Fruit fly (Drosophila melanogaster): ENCODE data around the gene CG43445.

The CG43445 gene

DNA sequence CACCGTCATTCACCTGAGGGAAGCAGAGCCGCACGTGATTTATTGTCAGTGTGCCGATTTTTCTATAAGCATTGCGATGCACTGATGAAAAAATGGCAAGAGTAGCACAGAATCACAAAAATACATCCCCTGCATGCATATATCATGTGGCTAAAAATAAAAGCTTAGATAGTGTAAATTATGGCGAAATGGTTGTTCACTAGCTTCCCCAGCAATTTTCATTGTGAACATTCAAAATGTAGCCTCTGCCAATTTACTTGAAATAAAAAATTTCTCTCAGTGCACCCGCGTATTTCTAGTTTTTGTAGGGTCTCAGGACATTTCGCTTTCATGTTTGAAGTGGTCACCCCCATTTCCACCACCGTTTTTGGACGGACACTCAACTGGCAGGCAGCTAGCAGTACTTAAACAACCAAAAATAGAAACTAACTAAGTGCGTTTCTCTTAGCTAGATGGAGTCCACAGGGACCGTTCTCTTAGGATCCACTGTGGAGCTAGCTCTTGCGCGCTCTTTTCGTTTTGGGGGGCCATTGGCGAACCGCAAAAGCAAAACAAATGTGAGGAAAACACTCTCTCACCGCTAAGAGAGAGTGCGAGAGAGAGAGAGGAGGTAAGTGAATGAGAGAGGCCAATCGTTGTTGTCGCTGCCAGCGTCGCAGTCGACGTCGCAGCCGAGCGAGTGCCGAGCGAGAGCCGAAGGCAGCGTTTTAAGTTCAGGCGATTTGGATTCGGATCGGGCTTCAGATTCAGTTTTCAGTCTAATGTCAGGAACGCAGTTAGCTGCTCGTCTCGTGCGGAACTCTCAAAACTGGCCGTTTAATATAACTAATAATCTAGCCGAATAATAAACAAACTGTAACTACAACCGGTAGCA, 32.4 kb downstream of the CG43445 start (continued):
- no peak for TF ChIP-seq salm (tag; optimal IDR thresholded peaks at IDR 0.05)
- no peak for TF ChIP-seq NFAT (GFP tag; IDR thresholded peaks at IDR 0.05)
- 0 out of 2 replicates have a peak, but pooled peaks have one; percentile 17 for TF ChIP-seq ap (GFP tag; IDR thresholded peaks at IDR 0.05)
- no peak for TF ChIP-seq Fer2 (tag; optimal IDR thresholded peaks at IDR 0.05)
- TF ChIP-seq dpn (GFP tag; optimal IDR thresholded peaks at IDR 0.05): peak; percentile 37 to 54
- peak; percentile 52 for TF ChIP-seq eyg (GFP tag; optimal IDR thresholded peaks at IDR 0.05)
- TF ChIP-seq CG31441 (GFP tag; IDR thresholded peaks at IDR 0.05): peak; percentile 71
- peak; percentile 85 for TF ChIP-seq zen2 (GFP tag; IDR thresholded peaks at IDR 0.05; ENCODE audit: partially characterized antibody)
- peak; percentile 38 for TF ChIP-seq Hsf (GFP tag; optimal IDR thresholded peaks at IDR 0.05)
- peak; percentile 99 for TF ChIP-seq Deaf1 (tag; optimal IDR thresholded peaks at IDR 0.05)
- peak; percentile 24; the same call in 1 of the 2 replicates for TF ChIP-seq tna (GFP tag; IDR thresholded peaks at IDR 0.05; ENCODE audit: partially characterized antibody)
- no peak for TF ChIP-seq CG15601 (tag; optimal IDR thresholded peaks at IDR 0.05)
- peak; percentile 39 for TF ChIP-seq ind (GFP tag; optimal IDR thresholded peaks at IDR 0.05)
- no peak for TF ChIP-seq stc (GFP tag; IDR thresholded peaks at IDR 0.05)
- peak; percentile 39 for TF ChIP-seq bab2 (GFP tag; optimal IDR thresholded peaks at IDR 0.05)
- no peak for TF ChIP-seq HmgD (GFP tag; optimal IDR thresholded peaks at IDR 0.05)
- TF ChIP-seq crol (GFP tag; IDR thresholded peaks at IDR 0.05): no peak
- no peak for TF ChIP-seq CG16813 (GFP tag; IDR thresholded peaks at IDR 0.05; ENCODE audit: partially characterized antibody)
- no peak for TF ChIP-seq Hmx (GFP tag; optimal IDR thresholded peaks at IDR 0.05)
- no peak for TF ChIP-seq Neu2 (GFP tag; optimal IDR thresholded peaks at IDR 0.05; ENCODE audit: borderline replicate concordance)
- peak; percentile 81 for TF ChIP-seq Med (GFP tag)
- TF ChIP-seq knrl (GFP tag; IDR thresholded peaks at IDR 0.05; ENCODE audit: partially characterized antibody): no peak
- peak; percentile 45 for TF ChIP-seq maf-S (GFP tag; optimal IDR thresholded peaks at IDR 0.05)
- no peak for TF ChIP-seq Kr (GFP tag; optimal IDR thresholded peaks at IDR 0.05)
- TF ChIP-seq CG12744 (GFP tag; optimal IDR thresholded peaks at IDR 0.05): no peak
- no peak for TF ChIP-seq bigmax (GFP tag; optimal IDR thresholded peaks at IDR 0.05)
- peak; percentile 40; the same call in 1 of the 2 replicates for TF ChIP-seq ttk (GFP tag; IDR thresholded peaks at IDR 0.05)
- no peak for TF ChIP-seq sisA (GFP tag; IDR thresholded peaks at IDR 0.05)
- TF ChIP-seq jigr1 (GFP tag; IDR thresholded peaks at IDR 0.05): no peak
- no peak for TF ChIP-seq Bdp1 (GFP tag; optimal IDR thresholded peaks at IDR 0.05)
- peak; percentile 19 for TF ChIP-seq ab (GFP tag; optimal IDR thresholded peaks at IDR 0.05)
- peak; percentile 51 for TF ChIP-seq CG1832 (GFP tag; optimal IDR thresholded peaks at IDR 0.05)
- TF ChIP-seq PHDP (tag; optimal IDR thresholded peaks at IDR 0.05): peak; percentile 46
- no peak for TF ChIP-seq croc (GFP tag; conservative IDR thresholded peaks at IDR 0.05)
- TF ChIP-seq CG17802 (tag; optimal IDR thresholded peaks at IDR 0.05): no peak
- no peak for TF ChIP-seq Rx (GFP tag; IDR thresholded peaks at IDR 0.05)
- no peak for TF ChIP-seq ranshi (GFP tag; IDR thresholded peaks at IDR 0.05)
- TF ChIP-seq slou (GFP tag; optimal IDR thresholded peaks at IDR 0.05): peak; percentile 12
- TF ChIP-seq Side (GFP tag; optimal IDR thresholded peaks at IDR 0.05): peak; percentile 41
- 0 out of 2 replicates have a peak, but pooled peaks have one; percentile 16 for TF ChIP-seq E2f2 (GFP tag; IDR thresholded peaks at IDR 0.05)
- TF ChIP-seq dan (GFP tag; IDR thresholded peaks at IDR 0.05): no peak
- no peak for TF ChIP-seq aop (GFP tag; IDR thresholded peaks at IDR 0.05)
- TF ChIP-seq Dfd (GFP tag; optimal IDR thresholded peaks at IDR 0.05): no peak
- peak; percentile 46 for TF ChIP-seq CG13424 (tag; optimal IDR thresholded peaks at IDR 0.05)
- no peak for TF ChIP-seq sima (GFP tag; optimal IDR thresholded peaks at IDR 0.05)
- TF ChIP-seq Poxn (GFP tag; IDR thresholded peaks at IDR 0.05): no peak
- TF ChIP-seq NK7.1 (GFP tag; optimal IDR thresholded peaks at IDR 0.05): no peak
- no peak for TF ChIP-seq ro (GFP tag; IDR thresholded peaks at IDR 0.05)
- peak; percentile 12 for TF ChIP-seq zen (tag; optimal IDR thresholded peaks at IDR 0.05)
- TF ChIP-seq z (GFP tag; IDR thresholded peaks at IDR 0.05): no peak

All from whole organism, embryonic.